Fruit fly (Drosophila melanogaster) whole organism, pupa: ENCODE data around the gene pzg.

ENCODE experiments used
- CG12605 ChIP-seq: fragments of 200-800 bp; sonication (Bioruptor generic); IDR thresholded peaks from 2 replicates; pipeline ENCODE4 v1.3.6; 2022; ENCODE audit warnings: missing biosample characterization, missing genetic modification characterization
- CG14655 ChIP-seq: fragments of 200-800 bp; sonication (Bioruptor generic); optimal IDR thresholded peaks from 3 replicates; lab custom pipeline; 2017; ENCODE audit warnings: mild to moderate bottlenecking, missing biosample characterization, missing genetic modification reagents, missing genetic modification characterization
- CG15710 ChIP-seq: fragments of 200-800 bp; sonication (Bioruptor generic); optimal IDR thresholded peaks from 2 replicates; lab custom pipeline; 2018; ENCODE audit warnings: missing biosample characterization, mild to moderate bottlenecking, missing genetic modification characterization, moderate library complexity
- CG32121 ChIP-seq: fragments of 200-800 bp; sonication (Bioruptor generic); IDR thresholded peaks from 2 replicates; pipeline ENCODE4 v1.3.6; 2022; ENCODE audit warnings: missing biosample characterization, missing genetic modification characterization
- CG8159 ChIP-seq: fragments of 200-800 bp; sonication (Bioruptor generic); optimal IDR thresholded peaks from 3 replicates; lab custom pipeline; 2018; ENCODE audit warnings: missing biosample characterization, mild to moderate bottlenecking, missing genetic modification characterization, moderate library complexity
- EcR ChIP-seq: fragments of 200-800 bp; sonication (Bioruptor generic); optimal IDR thresholded peaks from 3 replicates; lab custom pipeline; 2019; ENCODE audit warnings: missing biosample characterization, missing genetic modification characterization, mild to moderate bottlenecking, moderate library complexity, missing genetic modification reagents
- Pif1A ChIP-seq: fragments of 200-800 bp; sonication (Bioruptor generic); optimal IDR thresholded peaks from 3 replicates; lab custom pipeline; 2016; ENCODE audit warnings: missing biosample characterization, missing genetic modification characterization
- Pif1B ChIP-seq: fragments of 200-800 bp; sonication (Bioruptor generic); optimal IDR thresholded peaks from 3 replicates; lab custom pipeline; 2016; ENCODE audit warnings: missing biosample characterization, missing genetic modification characterization
- Snoo ChIP-seq: fragments of 200-800 bp; sonication (Bioruptor generic); optimal IDR thresholded peaks from 3 replicates; lab custom pipeline; 2017; ENCODE audit warnings: missing biosample characterization, mild to moderate bottlenecking, missing genetic modification characterization, inconsistent platforms

DNA sequence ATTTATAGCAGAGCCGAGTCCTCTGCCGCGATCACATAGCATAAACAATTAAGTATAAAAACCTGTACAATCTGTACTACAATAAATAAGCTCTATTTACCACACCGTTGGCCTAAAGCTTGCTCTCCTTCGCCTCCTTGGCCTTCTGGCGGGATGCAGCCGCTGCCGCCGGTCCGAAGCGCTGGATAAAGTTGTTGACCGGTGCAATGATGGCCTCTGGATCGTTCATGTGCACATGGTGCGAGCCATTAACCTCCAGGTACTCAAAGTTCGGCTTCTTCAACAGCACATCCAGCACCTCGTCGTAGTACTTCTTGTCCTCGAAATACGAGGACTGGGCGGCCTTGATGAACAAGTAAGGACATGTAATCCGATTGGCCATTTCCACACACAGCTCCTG lies 16.6 kb downstream of the pzg start:
- TF ChIP-seq EcR (GFP tag; lab: Kevin White, UChicago) (peak; percentile 96), CG8159 (tag; lab: Kevin White, UChicago) (no peak), Pif1A (GFP tag; lab: Kevin White, UChicago) (no peak), Snoo (no peak), CG32121 (GFP tag; lab: Robert Waterston, UW) (no peak), CG15710 (tag; lab: Kevin White, UChicago) (no peak), Pif1B (GFP tag; lab: Kevin White, UChicago) (no peak), CG12605 (no peak), CG14655 (GFP tag; lab: Kevin White, UChicago) (no peak)
